Worm (Caenorhabditis elegans): Measurements from ENCODE around the gene F33D4.6.

The F33D4.6 gene

DNA sequence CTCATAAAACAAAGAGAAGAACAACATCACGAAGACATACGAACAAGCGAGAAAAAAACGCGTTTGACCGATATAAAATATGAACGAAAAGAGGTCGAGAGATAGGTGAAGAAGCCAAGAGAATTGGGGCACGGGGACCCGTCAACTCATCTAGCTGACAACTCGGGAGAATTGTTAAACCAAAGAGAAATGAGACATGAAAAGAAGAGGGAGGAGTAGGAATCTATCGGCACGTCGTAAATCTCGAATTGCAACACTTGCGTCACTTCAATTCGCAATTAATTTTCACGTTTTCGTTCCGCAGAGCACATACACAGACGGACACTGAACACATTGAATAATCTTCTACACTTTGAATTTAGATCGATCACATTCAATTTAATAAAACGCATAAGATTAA is 5.7 kb upstream of the F33D4.6 start:
- TF ChIP-seq unc-62 (GFP tag; optimal IDR thresholded peaks at IDR 0.05), result peak; percentile 95
- TF ChIP-seq ztf-11 (tag; optimal IDR thresholded peaks at IDR 0.05), result no peak
- TF ChIP-seq mab-5 (tag; optimal IDR thresholded peaks at IDR 0.05), result peak; percentile 5
- no peak for TF ChIP-seq hlh-1 (tag; optimal IDR thresholded peaks at IDR 0.05)
- no peak for TF ChIP-seq elt-1 (tag; optimal IDR thresholded peaks at IDR 0.05; ENCODE audit: borderline replicate concordance, insufficient read depth)
- TF ChIP-seq ceh-43 (GFP tag; optimal IDR thresholded peaks at IDR 0.05), result no peak
- no peak for TF ChIP-seq lin-13 (tag; optimal IDR thresholded peaks at IDR 0.05)
- no peak for TF ChIP-seq pha-4 (tag; optimal IDR thresholded peaks at IDR 0.05)

DNA sequence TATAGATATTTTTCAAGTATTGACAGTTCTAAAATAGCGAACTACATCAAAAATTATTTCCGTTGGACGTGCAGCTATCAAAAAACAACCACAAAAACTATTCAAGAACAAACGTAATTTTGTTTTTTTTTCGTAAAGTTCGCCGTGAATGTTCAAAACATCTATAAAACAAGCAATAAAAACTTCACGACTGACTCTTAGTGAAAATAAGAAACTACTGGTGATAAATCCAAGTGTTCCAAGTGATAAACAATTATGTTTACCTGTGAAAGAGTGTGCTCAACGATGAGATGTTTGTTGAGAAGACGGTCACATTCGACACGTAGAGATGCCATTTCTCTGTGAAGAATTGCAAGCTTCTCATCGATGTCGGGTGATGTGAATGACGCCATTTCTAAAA is 5.0 kb upstream of the F33D4.6 start, which contains the start of gene C50F7.6:
C50F7.6 (minus strand) TSS at position 394 of the 400 bp plus-strand sequence.
- TF ChIP-seq ceh-83 (GFP tag; optimal IDR thresholded peaks at IDR 0.05) (no peak), zip-8 (tag; optimal IDR thresholded peaks at IDR 0.05) (no peak), lin-32 (GFP tag; optimal IDR thresholded peaks at IDR 0.05) (no peak), unc-120 (tag; optimal IDR thresholded peaks at IDR 0.05; ENCODE audit: poor library complexity, severe bottlenecking) (no peak), drap-1 (GFP tag; optimal IDR thresholded peaks at IDR 0.05) (no peak), mls-2 (tag; optimal IDR thresholded peaks at IDR 0.05) (no peak), lin-13 (tag; optimal IDR thresholded peaks at IDR 0.05) (no peak), flh-1 (GFP tag; optimal IDR thresholded peaks at IDR 0.05) (no peak), ces-1 (GFP tag; optimal IDR thresholded peaks at IDR 0.05) (no peak), ham-2 (GFP tag; optimal IDR thresholded peaks at IDR 0.05) (no peak), mep-1 (tag; optimal IDR thresholded peaks at IDR 0.05) (no peak), ceh-43 (GFP tag; optimal IDR thresholded peaks at IDR 0.05) (no peak), elt-1 (tag; optimal IDR thresholded peaks at IDR 0.05; ENCODE audit: borderline replicate concordance, insufficient read depth) (no peak), nhr-28 (tag; optimal IDR thresholded peaks at IDR 0.05) (no peak), tbx-8 (GFP tag; optimal IDR thresholded peaks at IDR 0.05) (no peak), sptf-1 (tag; optimal IDR thresholded peaks at IDR 0.05) (no peak), hlh-1 (tag; optimal IDR thresholded peaks at IDR 0.05) (no peak), M03D4.4 (tag; optimal IDR thresholded peaks at IDR 0.05) (no peak)

DNA sequence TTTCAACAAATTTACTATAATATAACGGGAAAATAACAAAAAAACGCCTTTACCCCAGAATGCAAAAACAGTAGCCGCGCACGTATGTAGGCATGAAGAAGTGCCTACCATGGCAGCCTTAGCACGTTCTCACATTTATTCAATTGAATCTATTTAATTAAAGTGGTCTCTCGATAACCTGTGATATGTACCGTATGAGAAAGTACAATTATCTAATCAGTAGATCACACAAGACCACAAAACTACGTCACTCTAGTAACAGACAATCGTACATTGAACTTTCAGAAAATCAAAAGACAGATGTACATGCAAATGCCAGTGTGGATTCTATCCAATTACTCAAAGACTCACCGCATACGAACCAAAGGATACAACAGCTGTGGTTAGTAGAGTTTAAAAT is 5.6 kb downstream of the F33D4.6 start:
- no peak for TF ChIP-seq unc-62 (GFP tag; optimal IDR thresholded peaks at IDR 0.05)
- no peak for TF ChIP-seq unc-120 (tag; optimal IDR thresholded peaks at IDR 0.05; ENCODE audit: poor library complexity, severe bottlenecking)
- no peak for TF ChIP-seq nhr-28 (tag; optimal IDR thresholded peaks at IDR 0.05)
- no peak for TF ChIP-seq nhr-12 (tag; optimal IDR thresholded peaks at IDR 0.05)
- no peak for TF ChIP-seq bed-3 (GFP tag; optimal IDR thresholded peaks at IDR 0.05)
- TF ChIP-seq elt-3 (tag; optimal IDR thresholded peaks at IDR 0.05), result no peak
- TF ChIP-seq mls-2 (tag; optimal IDR thresholded peaks at IDR 0.05), result no peak
- no peak for TF ChIP-seq blmp-1 (tag; optimal IDR thresholded peaks at IDR 0.05)
- no peak for TF ChIP-seq elt-1 (tag; optimal IDR thresholded peaks at IDR 0.05; ENCODE audit: borderline replicate concordance, insufficient read depth)
- no peak for TF ChIP-seq tbx-8 (GFP tag; optimal IDR thresholded peaks at IDR 0.05)

DNA sequence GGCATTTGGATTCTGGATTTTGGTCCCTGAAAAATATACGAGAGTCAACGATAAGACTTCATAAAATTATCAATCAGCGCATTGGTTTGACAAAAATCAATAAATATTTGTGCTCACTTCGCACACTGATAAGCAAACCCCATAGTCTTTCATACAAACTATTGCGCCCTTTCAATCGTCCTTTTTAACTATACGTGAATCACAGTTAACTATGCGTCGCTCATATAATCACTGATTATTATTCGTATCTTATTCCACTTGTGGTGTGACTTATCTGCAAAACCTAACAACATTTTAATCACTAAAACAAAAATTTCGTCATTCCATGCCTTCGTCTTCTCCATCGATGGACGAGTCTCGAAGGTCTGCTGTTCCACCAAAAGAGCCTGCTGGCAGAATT is 7.0 kb downstream of the F33D4.6 start, which contains the start of gene nhr-8:
nhr-8 (plus strand) TSS at position 160 of the 400 bp plus-strand sequence.
- TF ChIP-seq elt-1 (tag; optimal IDR thresholded peaks at IDR 0.05; ENCODE audit: borderline replicate concordance, insufficient read depth) (no peak), mab-5 (tag; optimal IDR thresholded peaks at IDR 0.05) (no peak), drap-1 (GFP tag; optimal IDR thresholded peaks at IDR 0.05) (no peak)

DNA sequence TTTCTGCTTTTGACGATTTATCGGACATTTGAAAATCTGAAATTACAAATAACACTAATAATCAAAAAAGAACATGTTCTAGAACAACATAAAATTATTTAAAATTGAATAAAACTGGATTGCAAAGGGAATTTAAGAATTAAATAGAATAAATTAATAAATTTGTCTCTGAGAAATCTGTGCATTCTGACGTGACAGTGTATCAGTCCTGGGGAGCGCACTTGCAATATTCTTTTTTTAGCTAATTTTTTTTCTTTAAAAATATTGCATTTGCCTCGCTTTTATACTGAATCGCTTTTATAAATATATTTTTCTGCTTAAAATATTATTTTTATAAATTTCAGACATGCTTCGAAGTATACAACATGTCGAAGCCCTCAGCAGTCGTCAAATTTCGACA is 8.1 kb downstream of the F33D4.6 start, which contains the start of the genes mrpl-1, emc-6 and mrps-24:
mrpl-1 (minus strand) TSS at position 1 of the 400 bp plus-strand sequence.
emc-6 (minus strand) TSS at position 36 of the 400 bp plus-strand sequence.
mrps-24 (plus strand) TSS at position 345 of the 400 bp plus-strand sequence.
- TF ChIP-seq snpc-4 (tag; optimal IDR thresholded peaks at IDR 0.05) (no peak), pha-4 (tag; optimal IDR thresholded peaks at IDR 0.05) (no peak), ces-1 (GFP tag; optimal IDR thresholded peaks at IDR 0.05) (peak; percentile 87), unc-120 (tag; optimal IDR thresholded peaks at IDR 0.05; ENCODE audit: poor library complexity, severe bottlenecking) (peak; percentile 58), blmp-1 (tag; optimal IDR thresholded peaks at IDR 0.05) (no peak), nhr-237 (tag; optimal IDR thresholded peaks at IDR 0.05) (peak; percentile 37), mep-1 (tag; optimal IDR thresholded peaks at IDR 0.05) (peak; percentile 18), elt-3 (tag; optimal IDR thresholded peaks at IDR 0.05) (no peak), unc-39 (tag; optimal IDR thresholded peaks at IDR 0.05) (no peak), cnd-1 (tag; optimal IDR thresholded peaks at IDR 0.05) (no peak), lsy-2 (tag; optimal IDR thresholded peaks at IDR 0.05) (peak; percentile 66), bed-3 (GFP tag; optimal IDR thresholded peaks at IDR 0.05) (no peak), ceh-83 (GFP tag; optimal IDR thresholded peaks at IDR 0.05) (peak; percentile 20), mls-2 (tag; optimal IDR thresholded peaks at IDR 0.05) (no peak), ztf-11 (tag; optimal IDR thresholded peaks at IDR 0.05) (no peak), ceh-39 (tag; optimal IDR thresholded peaks at IDR 0.05) (peak; percentile 19), ham-2 (GFP tag; optimal IDR thresholded peaks at IDR 0.05) (no peak)

Measured in whole organism, mixed stage, embryonic.